Fruit fly (Drosophila melanogaster) whole organism, wandering third instar larva: Measurements from ENCODE around the gene CG12061.

Experiments used
- Abd-B ChIP-seq: fragments of >200 bp; optimal IDR thresholded peaks from 2 replicates; lab custom pipeline; 2017; ENCODE audit warnings: missing biosample characterization, missing genetic modification characterization
- CG32264 ChIP-seq: fragments of 200-800 bp; sonication (Bioruptor generic); optimal IDR thresholded peaks from 2 replicates; lab custom pipeline; 2016; ENCODE audit warnings: missing biosample characterization, missing genetic modification characterization
- CG9705 ChIP-seq: fragments of 200-800 bp; sonication (Bioruptor generic); optimal IDR thresholded peaks from 2 replicates; lab custom pipeline; 2018; ENCODE audit warnings: missing biosample characterization, mild to moderate bottlenecking, missing genetic modification characterization
- CrebA ChIP-seq: fragments of 200-800 bp; sonication (Bioruptor generic); optimal IDR thresholded peaks from 2 replicates; lab custom pipeline; 2016; ENCODE audit warnings: missing biosample characterization, mild to moderate bottlenecking, missing genetic modification characterization, borderline replicate concordance
- Dfd ChIP-seq: fragments of >200 bp; optimal IDR thresholded peaks from 2 replicates; lab custom pipeline; 2017; ENCODE audit warnings: missing biosample characterization, missing genetic modification characterization
- Dif ChIP-seq: fragments of 200-275, 200-300 bp; sonication (Bioruptor generic); optimal IDR thresholded peaks from 2 replicates; lab custom pipeline; 2018; ENCODE audit warnings: missing biosample characterization, missing genetic modification characterization; ENCODE audit not compliant: partially characterized antibody
- GATAd ChIP-seq: sonication (Bioruptor generic); optimal IDR thresholded peaks from 2 replicates; lab custom pipeline; 2016; ENCODE audit warnings: missing biosample characterization, missing genetic modification characterization
- HLH106 ChIP-seq: fragments of 200-800 bp; optimal IDR thresholded peaks from 3 replicates; lab custom pipeline; 2019; ENCODE audit warnings: missing biosample characterization, mild to moderate bottlenecking, missing genetic modification characterization, moderate library complexity
- Hnf4 ChIP-seq: fragments of 200-800 bp; sonication (Bioruptor generic); optimal IDR thresholded peaks from 2 replicates; lab custom pipeline; 2016; ENCODE audit warnings: missing biosample characterization, mild to moderate bottlenecking, missing genetic modification characterization
- Hr78 ChIP-seq: fragments of >200 bp; optimal IDR thresholded peaks from 2 replicates; lab custom pipeline; 2017; ENCODE audit warnings: missing biosample characterization, missing genetic modification characterization
- Hr83 ChIP-seq: fragments of 200-300 bp; sonication (Bioruptor generic); optimal IDR thresholded peaks from 2 replicates; lab custom pipeline; 2016; ENCODE audit warnings: missing biosample characterization, mild to moderate bottlenecking, missing genetic modification characterization, moderate library complexity; ENCODE audit not compliant: poor library complexity, severe bottlenecking
- Jra ChIP-seq: sonication (Bioruptor generic); optimal IDR thresholded peaks from 2 replicates; lab custom pipeline; 2016; ENCODE audit warnings: missing biosample characterization, missing genetic modification characterization
- Mio ChIP-seq: sonication (Bioruptor generic); optimal IDR thresholded peaks from 2 replicates; lab custom pipeline; 2016; ENCODE audit warnings: missing biosample characterization, missing genetic modification characterization
- Myc ChIP-seq: fragments of >200 bp; optimal IDR thresholded peaks from 2 replicates; lab custom pipeline; 2017
- N ChIP-seq: fragments of >200 bp; optimal IDR thresholded peaks from 2 replicates; lab custom pipeline; 2018; ENCODE audit warnings: missing biosample characterization, missing external identifiers, missing genetic modification characterization
- OdsH ChIP-seq: fragments of 200-800 bp; sonication (Bioruptor generic); optimal IDR thresholded peaks from 2 replicates; lab custom pipeline; 2016; ENCODE audit warnings: missing biosample characterization, mild to moderate bottlenecking, missing genetic modification characterization
- Rel ChIP-seq, 2 experiments: fragments of 200-800 bp; sonication (Bioruptor generic) in 1 of 2; optimal IDR thresholded peaks; 2 replicates in 1 of 2; 3 replicates in 1 of 2; lab custom pipeline; 2016 to 2019; ENCODE audit warnings: mild to moderate bottlenecking in 2 of 2, missing biosample characterization in 2 of 2, missing genetic modification characterization in 2 of 2, moderate library complexity in 1 of 2
- Sp1 ChIP-seq: fragments of 200-800 bp; sonication (Bioruptor generic); optimal IDR thresholded peaks from 3 replicates; lab custom pipeline; 2019; ENCODE audit warnings: missing biosample characterization, mild to moderate bottlenecking, missing genetic modification characterization, moderate library complexity
- Vsx2 ChIP-seq: fragments of 200-300, 225-300 bp; sonication (Bioruptor generic); optimal IDR thresholded peaks from 2 replicates; lab custom pipeline; 2018; ENCODE audit warnings: missing biosample characterization, missing genetic modification characterization; ENCODE audit not compliant: partially characterized antibody
- br ChIP-seq: fragments of 200-800 bp; sonication (Bioruptor generic); optimal IDR thresholded peaks from 2 replicates; lab custom pipeline; 2016; ENCODE audit warnings: missing biosample characterization, missing genetic modification characterization
- brk ChIP-seq: fragments of 200-800 bp; sonication (Bioruptor generic); optimal IDR thresholded peaks from 2 replicates; lab custom pipeline; 2016; ENCODE audit warnings: missing biosample characterization, mild to moderate bottlenecking, missing genetic modification characterization
- dl ChIP-seq, 2 experiments: fragments of 175-275, 200-275 bp in 1 of 2; fragments of 200-275 bp in 1 of 2; sonication (Bioruptor generic); optimal IDR thresholded peaks; lab custom pipeline; 2018; ENCODE audit warnings: mild to moderate bottlenecking in 2 of 2, missing biosample characterization in 2 of 2, missing genetic modification characterization in 2 of 2, moderate library complexity in 2 of 2; ENCODE audit not compliant: partially characterized antibody in 2 of 2, insufficient read depth in 1 of 2
- dmrt93B ChIP-seq: fragments of 200-800 bp; sonication (Bioruptor generic); optimal IDR thresholded peaks from 2 replicates; lab custom pipeline; 2018; ENCODE audit warnings: missing biosample characterization, mild to moderate bottlenecking, missing genetic modification characterization
- dsf ChIP-seq: sonication (Bioruptor generic); optimal IDR thresholded peaks from 2 replicates; lab custom pipeline; 2016; ENCODE audit warnings: missing biosample characterization, missing genetic modification characterization, borderline replicate concordance
- ey ChIP-seq: fragments of 200-800 bp; sonication (Bioruptor generic); optimal IDR thresholded peaks from 2 replicates; lab custom pipeline; 2016; ENCODE audit warnings: missing biosample characterization, missing genetic modification characterization
- foxo ChIP-seq, 2 experiments: fragments of 200-800 bp; sonication (Bioruptor generic); optimal IDR thresholded peaks; 2 replicates in 1 of 2; 3 replicates in 1 of 2; lab custom pipeline; 2016 to 2017; ENCODE audit warnings: missing biosample characterization in 2 of 2, missing genetic modification characterization in 2 of 2
- fru ChIP-seq: fragments of 200-800 bp; sonication (Bioruptor generic); optimal IDR thresholded peaks from 3 replicates; lab custom pipeline; 2016; ENCODE audit warnings: missing biosample characterization, mild to moderate bottlenecking, missing genetic modification characterization
- h ChIP-seq: fragments of 200-800 bp; sonication (Bioruptor generic); optimal IDR thresholded peaks from 3 replicates; lab custom pipeline; 2016; ENCODE audit warnings: missing biosample characterization, mild to moderate bottlenecking, missing genetic modification characterization
- jim ChIP-seq: fragments of 175-275, 200-325 bp; sonication (Bioruptor generic); optimal IDR thresholded peaks from 2 replicates; lab custom pipeline; 2016; ENCODE audit warnings: missing biosample characterization, mild to moderate bottlenecking, missing genetic modification characterization
- lola ChIP-seq: fragments of >200 bp; optimal IDR thresholded peaks from 2 replicates; lab custom pipeline; 2017; ENCODE audit warnings: missing biosample characterization, missing genetic modification characterization
- pan ChIP-seq: fragments of >200 bp; optimal IDR thresholded peaks from 2 replicates; lab custom pipeline; 2017
- psq ChIP-seq: fragments of 200-800 bp; sonication (Bioruptor generic); optimal IDR thresholded peaks from 3 replicates; lab custom pipeline; 2017; ENCODE audit warnings: missing biosample characterization, mild to moderate bottlenecking, missing genetic modification characterization, moderate library complexity
- rgr ChIP-seq: fragments of 200-800 bp; sonication (Bioruptor generic); optimal IDR thresholded peaks from 3 replicates; lab custom pipeline; 2016; ENCODE audit warnings: missing biosample characterization, mild to moderate bottlenecking, missing genetic modification characterization
- sage ChIP-seq: fragments of 200-800 bp; sonication (Bioruptor generic); optimal IDR thresholded peaks from 2 replicates; lab custom pipeline; 2016; ENCODE audit warnings: missing biosample characterization, mild to moderate bottlenecking, missing genetic modification characterization
- sv ChIP-seq: fragments of 200-800 bp; sonication (Bioruptor generic); optimal IDR thresholded peaks from 3 replicates; lab custom pipeline; 2016; ENCODE audit warnings: missing biosample characterization, missing genetic modification characterization
- tai ChIP-seq: sonication (Bioruptor generic); optimal IDR thresholded peaks from 2 replicates; lab custom pipeline; 2016; ENCODE audit warnings: missing biosample characterization, missing genetic modification characterization
- usp ChIP-seq: fragments of >200 bp; optimal IDR thresholded peaks from 2 replicates; lab custom pipeline; 2017; ENCODE audit warnings: missing biosample characterization, missing genetic modification characterization
- woc ChIP-seq: sonication (Bioruptor generic); optimal IDR thresholded peaks from 2 replicates; lab custom pipeline; 2016; ENCODE audit warnings: missing biosample characterization, mild to moderate bottlenecking, missing genetic modification characterization

Gene CG12061

dm6 chrX:23011203-23011602 is 24.7 kb upstream of the CG12061 start, which contains the start of gene FucTC:
FucTC (minus strand) TSS chrX:23011303.
- TF ChIP-seq CrebA (GFP tag; lab: Kevin White, UChicago) = no peak
- no peak for TF ChIP-seq tai (GFP tag; lab: Kevin White, UChicago)
- no peak for TF ChIP-seq Sp1
- no peak for TF ChIP-seq br (GFP tag; lab: Kevin White, UChicago)
- no peak for TF ChIP-seq sv (GFP tag; lab: Kevin White, UChicago)
- no peak for TF ChIP-seq N (GFP tag; lab: Kevin White, UChicago)
- TF ChIP-seq Rel (GFP tag; optimal IDR thresholded peaks at IDR 0.05; lab: Kevin White, UChicago) = no peak
- no peak for TF ChIP-seq Rel (tag; optimal IDR thresholded peaks at IDR 0.05; lab: Kevin White, UChicago)
- TF ChIP-seq dmrt93B (GFP tag; lab: Kevin White, UChicago) = no peak
- TF ChIP-seq brk (GFP tag; lab: Kevin White, UChicago) = no peak
- TF ChIP-seq Abd-B (GFP tag; lab: Kevin White, UChicago) = no peak
- TF ChIP-seq jim (GFP tag; lab: Kevin White, UChicago) = no peak
- TF ChIP-seq psq (GFP tag; lab: Kevin White, UChicago) = no peak
- TF ChIP-seq Jra (GFP tag; lab: Kevin White, UChicago) = no peak
- no peak for TF ChIP-seq OdsH
- TF ChIP-seq HLH106 (tag; lab: Kevin White, UChicago) = no peak
- TF ChIP-seq ey (GFP tag; lab: Kevin White, UChicago) = no peak
- no peak for TF ChIP-seq usp (GFP tag; lab: Kevin White, UChicago)
- no peak for TF ChIP-seq CG9705 (GFP tag; lab: Kevin White, UChicago)
- TF ChIP-seq, all 38 proteins: peak for 0

dm6 chrX:23011859-23012258 is 24.0 kb upstream of the CG12061 start:
- no peak for TF ChIP-seq CG32264 (GFP tag; lab: Kevin White, UChicago)
- TF ChIP-seq CG9705 (GFP tag; lab: Kevin White, UChicago) = no peak
- TF ChIP-seq ey (GFP tag; lab: Kevin White, UChicago) = no peak
- TF ChIP-seq br (GFP tag; lab: Kevin White, UChicago) = no peak
- no peak for TF ChIP-seq Dfd (GFP tag; lab: Kevin White, UChicago)
- TF ChIP-seq Hnf4 (GFP tag; lab: Kevin White, UChicago) = no peak
- TF ChIP-seq GATAd (GFP tag; lab: Kevin White, UChicago) = no peak
- TF ChIP-seq h (GFP tag; lab: Kevin White, UChicago) = no peak
- no peak for TF ChIP-seq tai (GFP tag; lab: Kevin White, UChicago)
- TF ChIP-seq sv (GFP tag; lab: Kevin White, UChicago) = no peak

- TF ChIP-seq Dfd (GFP tag; lab: Kevin White, UChicago) = no peak
- no peak for TF ChIP-seq dl (GFP tag; optimal IDR thresholded peaks at IDR 0.05; lab: Kevin White, UChicago; ENCODE audit: insufficient read depth in 1 of 2, partially characterized antibody in 2 of 2)
- TF ChIP-seq pan (lab: Kevin White, UChicago) = no peak
- no peak for TF ChIP-seq lola
- TF ChIP-seq Abd-B (GFP tag; lab: Kevin White, UChicago) = no peak
- TF ChIP-seq Rel (GFP tag; optimal IDR thresholded peaks at IDR 0.05; lab: Kevin White, UChicago) = no peak
- peak; percentile 20 for TF ChIP-seq Rel (tag; optimal IDR thresholded peaks at IDR 0.05; lab: Kevin White, UChicago)
- no peak for TF ChIP-seq N (GFP tag; lab: Kevin White, UChicago)
- no peak for TF ChIP-seq Dif (GFP tag; lab: Kevin White, UChicago)
- TF ChIP-seq Hnf4 (GFP tag; lab: Kevin White, UChicago) = peak; percentile 63
- no peak for TF ChIP-seq Vsx2 (GFP tag; lab: Kevin White, UChicago)
- TF ChIP-seq sv (GFP tag; lab: Kevin White, UChicago) = no peak
- TF ChIP-seq tai (GFP tag; lab: Kevin White, UChicago) = peak; percentile 53
- no peak for TF ChIP-seq sage
- TF ChIP-seq h (GFP tag; lab: Kevin White, UChicago) = peak; percentile 53
- no peak for TF ChIP-seq Mio (GFP tag; lab: Kevin White, UChicago)
- TF ChIP-seq Sp1 = no peak
- no peak for TF ChIP-seq br (GFP tag; lab: Kevin White, UChicago)
- no peak for TF ChIP-seq CrebA (GFP tag; lab: Kevin White, UChicago)
- TF ChIP-seq psq (GFP tag; lab: Kevin White, UChicago) = peak; percentile 22
- TF ChIP-seq jim (GFP tag; lab: Kevin White, UChicago) = no peak
- no peak for TF ChIP-seq usp (GFP tag; lab: Kevin White, UChicago)
- TF ChIP-seq ey (GFP tag; lab: Kevin White, UChicago) = no peak
- TF ChIP-seq dsf (GFP tag; lab: Kevin White, UChicago) = no peak
- TF ChIP-seq GATAd (GFP tag; lab: Kevin White, UChicago) = peak; percentile 13
- TF ChIP-seq OdsH = no peak
- TF ChIP-seq foxo (GFP tag; optimal IDR thresholded peaks at IDR 0.05; lab: Kevin White, UChicago) = peak in 1 of 2 experiments; percentile 10
- peak; percentile 12 for TF ChIP-seq fru (GFP tag; lab: Kevin White, UChicago)
- peak; percentile 42 for TF ChIP-seq Jra (GFP tag; lab: Kevin White, UChicago)
- peak; percentile 3 for TF ChIP-seq rgr (GFP tag; lab: Kevin White, UChicago)
- no peak for TF ChIP-seq Hr83 (GFP tag; lab: Kevin White, UChicago)
- no peak for TF ChIP-seq dmrt93B (GFP tag; lab: Kevin White, UChicago)
- TF ChIP-seq CG9705 (GFP tag; lab: Kevin White, UChicago) = no peak
- no peak for TF ChIP-seq brk (GFP tag; lab: Kevin White, UChicago)
- TF ChIP-seq HLH106 (tag; lab: Kevin White, UChicago) = no peak
- no peak for TF ChIP-seq CG32264 (GFP tag; lab: Kevin White, UChicago)
- TF ChIP-seq Hr78 (GFP tag; lab: Kevin White, UChicago) = no peak
- no peak for TF ChIP-seq woc (GFP tag; lab: Kevin White, UChicago)
- TF ChIP-seq Myc = peak; percentile 14
Measured at dm6 chrX:23013208-23013607, 22.7 kb upstream of the CG12061 start, which contains the start of the genes Rab21 and Coa7. Rab21 (minus strand) TSS chrX:23013409. Coa7 (plus strand) TSS chrX:23013495.
